Fruit fly (Drosophila melanogaster) whole organism, embryonic: ENCODE results near the gene ATPsynCF6L.

Experiments
- B-H1 ChIP-seq: fragments of 200-800 bp; sonication (Bioruptor generic); IDR thresholded peaks from 3 replicates; pipeline ENCODE4 v1.3.6; 2022; ENCODE audit warnings: missing biosample characterization, missing genetic modification characterization
- C15 ChIP-seq: fragments of 200-800 bp; sonication (Bioruptor generic); IDR thresholded peaks from 3 replicates; pipeline ENCODE4 v1.3.6; 2022; ENCODE audit warnings: missing biosample characterization, missing genetic modification characterization
- CG10267 ChIP-seq: fragments of 200-800 bp; sonication (Bioruptor generic); optimal IDR thresholded peaks from 2 replicates; lab custom pipeline; 2018; ENCODE audit warnings: missing biosample characterization, mild to moderate bottlenecking, missing genetic modification characterization, moderate library complexity
- CG10979 ChIP-seq: fragments of 200-800 bp; sonication (Bioruptor generic); optimal IDR thresholded peaks from 2 replicates; lab custom pipeline; 2018; ENCODE audit warnings: missing biosample characterization, mild to moderate bottlenecking, missing genetic modification characterization, moderate library complexity
- CG11504 ChIP-seq: fragments of 200-800 bp; sonication (Bioruptor generic); optimal IDR thresholded peaks from 3 replicates; lab custom pipeline; 2019; ENCODE audit warnings: missing biosample characterization, mild to moderate bottlenecking, missing genetic modification characterization, moderate library complexity
- CG11560 ChIP-seq: fragments of 200-800 bp; sonication (Bioruptor generic); IDR thresholded peaks from 3 replicates; pipeline ENCODE4 v1.3.6; 2022; ENCODE audit warnings: missing biosample characterization, missing genetic modification characterization
- CG12391 ChIP-seq: fragments of 200-800 bp; sonication (Bioruptor generic); optimal IDR thresholded peaks from 3 replicates; lab custom pipeline; 2018; ENCODE audit warnings: missing biosample characterization, mild to moderate bottlenecking, missing genetic modification characterization, moderate library complexity
- CG13424 ChIP-seq: fragments of 200-800 bp; sonication (Bioruptor generic); optimal IDR thresholded peaks from 2 replicates; lab custom pipeline; 2019; ENCODE audit warnings: missing biosample characterization, mild to moderate bottlenecking, missing genetic modification characterization, moderate library complexity
- CG13894 ChIP-seq: fragments of 200-800 bp; sonication (Bioruptor generic); optimal IDR thresholded peaks from 3 replicates; lab custom pipeline; 2018; ENCODE audit warnings: missing biosample characterization, mild to moderate bottlenecking, missing genetic modification characterization, moderate library complexity
- CG16815 ChIP-seq: fragments of 200-800 bp; sonication (Bioruptor generic); optimal IDR thresholded peaks from 3 replicates; lab custom pipeline; 2017; ENCODE audit warnings: missing biosample characterization, mild to moderate bottlenecking, missing genetic modification characterization
- CG2712 ChIP-seq: fragments of 200-800 bp; optimal IDR thresholded peaks from 3 replicates; lab custom pipeline; 2019; ENCODE audit warnings: missing biosample characterization, mild to moderate bottlenecking, missing genetic modification characterization, moderate library complexity
- CG30403 ChIP-seq: fragments of 200-800 bp; sonication (Bioruptor generic); optimal IDR thresholded peaks from 3 replicates; lab custom pipeline; 2016; ENCODE audit warnings: missing biosample characterization, missing genetic modification characterization
- CG3065 ChIP-seq: fragments of 200-800 bp; sonication (Bioruptor generic); optimal IDR thresholded peaks from 2 replicates; lab custom pipeline; 2016; ENCODE audit warnings: missing biosample characterization, missing genetic modification characterization
- CG31441 ChIP-seq: fragments of 200-800 bp; sonication (Bioruptor generic); IDR thresholded peaks from 2 replicates; pipeline ENCODE4 v1.3.6; 2022; ENCODE audit warnings: missing biosample characterization, missing genetic modification characterization
- CG3995 ChIP-seq: fragments of 200-800 bp; sonication (Bioruptor generic); optimal IDR thresholded peaks from 3 replicates; lab custom pipeline; 2016; ENCODE audit warnings: missing biosample characterization, missing genetic modification characterization
- CG4820 ChIP-seq: fragments of 200-800 bp; sonication (Bioruptor generic); optimal IDR thresholded peaks from 3 replicates; lab custom pipeline; 2016; ENCODE audit warnings: missing biosample characterization, missing genetic modification characterization
- CG5953 ChIP-seq: fragments of 200-800 bp; sonication (Bioruptor generic); IDR thresholded peaks from 2 replicates; pipeline ENCODE4 v1.3.6; 2022; ENCODE audit warnings: missing biosample characterization, missing genetic modification characterization
- CG6813 ChIP-seq: fragments of 200-800 bp; sonication (Bioruptor generic); optimal IDR thresholded peaks from 2 replicates; lab custom pipeline; 2017; ENCODE audit warnings: missing biosample characterization, missing genetic modification characterization, mild to moderate bottlenecking, moderate library complexity, missing genetic modification reagents
- CG7372 ChIP-seq: fragments of 200-800 bp; sonication (Bioruptor generic); IDR thresholded peaks from 2 replicates; pipeline ENCODE4 v1.3.6; 2022; ENCODE audit warnings: missing biosample characterization, missing genetic modification characterization
- CG7556 ChIP-seq: fragments of 200-800 bp; sonication (Bioruptor generic); optimal IDR thresholded peaks from 2 replicates; lab custom pipeline; 2017; ENCODE audit warnings: missing biosample characterization, mild to moderate bottlenecking, missing genetic modification characterization
- CG7786 ChIP-seq: fragments of 200-800 bp; sonication (Bioruptor generic); optimal IDR thresholded peaks from 2 replicates; lab custom pipeline; 2016; ENCODE audit warnings: missing biosample characterization, missing genetic modification characterization
- CG8478 ChIP-seq: fragments of >200 bp; optimal IDR thresholded peaks from 2 replicates; lab custom pipeline; 2018
- CG9727 ChIP-seq: fragments of 200-800 bp; sonication (Bioruptor generic); optimal IDR thresholded peaks from 3 replicates; lab custom pipeline; 2017; ENCODE audit warnings: missing biosample characterization, mild to moderate bottlenecking, missing genetic modification characterization
- D19A ChIP-seq: fragments of 200-800 bp; optimal IDR thresholded peaks from 3 replicates; lab custom pipeline; 2019; ENCODE audit warnings: missing biosample characterization, mild to moderate bottlenecking, missing genetic modification characterization, moderate library complexity
- Dek ChIP-seq: fragments of 200-800 bp; sonication (Bioruptor generic); optimal IDR thresholded peaks from 3 replicates; lab custom pipeline; 2019; ENCODE audit warnings: missing biosample characterization, mild to moderate bottlenecking, missing genetic modification characterization, moderate library complexity
- Doc3 ChIP-seq: fragments of 200-800 bp; sonication (Bioruptor generic); IDR thresholded peaks from 3 replicates; pipeline ENCODE4 v1.3.6; 2022; ENCODE audit warnings: missing biosample characterization, missing genetic modification characterization; ENCODE audit not compliant: partially characterized antibody
- Ets97D ChIP-seq: fragments of 200-800 bp; sonication (Bioruptor generic); optimal IDR thresholded peaks from 3 replicates; lab custom pipeline; 2016; ENCODE audit warnings: missing biosample characterization, missing genetic modification characterization
- Gsc ChIP-seq: fragments of 200-800 bp; sonication (Bioruptor generic); IDR thresholded peaks from 2 replicates; pipeline ENCODE4 v1.3.6; 2022; ENCODE audit warnings: missing biosample characterization, missing genetic modification characterization
- Hr51 ChIP-seq, 2 experiments: fragments of 200-800 bp; sonication (Bioruptor generic); optimal IDR thresholded peaks; 2 replicates in 1 of 2; 3 replicates in 1 of 2; lab custom pipeline; 2016 to 2018; ENCODE audit warnings: missing biosample characterization in 2 of 2, missing genetic modification characterization in 2 of 2, mild to moderate bottlenecking in 1 of 2, moderate library complexity in 1 of 2
- Hr78 ChIP-seq, 2 experiments: fragments of 200-800 bp in 1 of 2; fragments of >200 bp in 1 of 2; sonication (Bioruptor generic) in 1 of 2; optimal IDR thresholded peaks; 2 replicates each; lab custom pipeline; 2017 to 2019; ENCODE audit warnings: missing biosample characterization in 2 of 2, missing genetic modification characterization in 2 of 2, mild to moderate bottlenecking in 1 of 2, moderate library complexity in 1 of 2
- Hsf ChIP-seq: fragments of 200-800 bp; sonication (Bioruptor generic); optimal IDR thresholded peaks from 3 replicates; lab custom pipeline; 2016; ENCODE audit warnings: missing biosample characterization, missing genetic modification characterization
- Mes4 ChIP-seq: fragments of 200-800 bp; sonication (Bioruptor generic); optimal IDR thresholded peaks from 2 replicates; lab custom pipeline; 2016; ENCODE audit warnings: missing biosample characterization, missing genetic modification characterization
- Nf-YB ChIP-seq: fragments of 200-800 bp; sonication (Bioruptor generic); optimal IDR thresholded peaks from 3 replicates; lab custom pipeline; 2019; ENCODE audit warnings: missing biosample characterization, mild to moderate bottlenecking, missing genetic modification characterization, moderate library complexity
- Oli ChIP-seq: fragments of 200-800 bp; sonication (Bioruptor generic); optimal IDR thresholded peaks from 2 replicates; lab custom pipeline; 2018; ENCODE audit warnings: missing biosample characterization, mild to moderate bottlenecking, missing genetic modification characterization, moderate library complexity
- az2 ChIP-seq: fragments of 200-800 bp; sonication (Bioruptor generic); optimal IDR thresholded peaks from 3 replicates; lab custom pipeline; 2016; ENCODE audit warnings: missing biosample characterization, missing genetic modification characterization
- dmrt11E ChIP-seq: fragments of 200-800 bp; sonication (Bioruptor generic); optimal IDR thresholded peaks from 3 replicates; lab custom pipeline; 2018; ENCODE audit warnings: missing biosample characterization, mild to moderate bottlenecking, missing genetic modification characterization, moderate library complexity
- dmrt99B ChIP-seq: fragments of 200-800 bp; sonication (Bioruptor generic); optimal IDR thresholded peaks from 2 replicates; lab custom pipeline; 2018; ENCODE audit warnings: missing biosample characterization, mild to moderate bottlenecking, missing genetic modification characterization, moderate library complexity
- eve ChIP-seq, 2 experiments: fragments of >200 bp; optimal IDR thresholded peaks; 2 replicates each; lab custom pipeline; 2017; ENCODE audit warnings: missing biosample characterization in 2 of 2, missing genetic modification characterization in 2 of 2
- ewg ChIP-seq: fragments of 200-800 bp; sonication (Bioruptor generic); optimal IDR thresholded peaks from 3 replicates; lab custom pipeline; 2017; ENCODE audit warnings: mild to moderate bottlenecking, missing biosample characterization, missing genetic modification reagents, missing genetic modification characterization
- fd96Cb ChIP-seq: fragments of 200-800 bp; sonication (Bioruptor generic); optimal IDR thresholded peaks from 2 replicates; lab custom pipeline; 2018; ENCODE audit warnings: missing biosample characterization, mild to moderate bottlenecking, missing genetic modification characterization, moderate library complexity
- h ChIP-seq: fragments of >200 bp; optimal IDR thresholded peaks from 2 replicates; lab custom pipeline; 2017
- hth ChIP-seq: fragments of >200 bp; optimal IDR thresholded peaks from 2 replicates; lab custom pipeline; 2017; ENCODE audit warnings: inconsistent platforms
- jigr1 ChIP-seq: fragments of 200-800 bp; sonication (Bioruptor generic); IDR thresholded peaks from 3 replicates; pipeline ENCODE4 v1.3.6; 2022; ENCODE audit warnings: missing biosample characterization, missing genetic modification characterization
- lbe ChIP-seq: fragments of 200-800 bp; sonication (Bioruptor generic); optimal IDR thresholded peaks from 2 replicates; lab custom pipeline; 2016; ENCODE audit warnings: missing biosample characterization, mild to moderate bottlenecking, missing genetic modification characterization
- lola ChIP-seq, 3 experiments: fragments of >200 bp in 2 of 3; fragments of 200-800 bp in 1 of 3; sonication (Bioruptor generic) in 1 of 3; optimal IDR thresholded peaks; 2 replicates each; lab custom pipeline; 2017 to 2019; ENCODE audit warnings: missing biosample characterization in 3 of 3, missing genetic modification characterization in 3 of 3, mild to moderate bottlenecking in 1 of 3, moderate library complexity in 1 of 3
- org-1 ChIP-seq: fragments of 200-800 bp; sonication (Bioruptor generic); optimal IDR thresholded peaks from 2 replicates; lab custom pipeline; 2017; ENCODE audit warnings: missing biosample characterization, missing genetic modification characterization
- peb ChIP-seq: fragments of 200-800 bp; sonication (Bioruptor generic); IDR thresholded peaks from 2 replicates; pipeline ENCODE4 v1.3.6; 2022; ENCODE audit warnings: missing biosample characterization, missing genetic modification characterization
- phol ChIP-seq: fragments of 200-800 bp; sonication (Bioruptor generic); optimal IDR thresholded peaks from 3 replicates; lab custom pipeline; 2018; ENCODE audit warnings: missing biosample characterization, mild to moderate bottlenecking, missing genetic modification characterization, moderate library complexity
- sens ChIP-seq: fragments of 200-800 bp; sonication (Bioruptor generic); peaks from one replicate; lab custom pipeline; 2016; ENCODE audit warnings: missing biosample characterization, missing genetic modification characterization
- slou ChIP-seq: fragments of 200-800 bp; sonication (Bioruptor generic); optimal IDR thresholded peaks from 3 replicates; lab custom pipeline; 2016; ENCODE audit warnings: missing biosample characterization, missing genetic modification characterization
- unpg ChIP-seq: fragments of 200-800 bp; sonication (Bioruptor generic); optimal IDR thresholded peaks from 3 replicates; lab custom pipeline; 2018; ENCODE audit warnings: missing biosample characterization, mild to moderate bottlenecking, missing genetic modification characterization, moderate library complexity

Gene ATPsynCF6L

dm6 chr3L:5017521-5017920 is 5.6 kb upstream of the ATPsynCF6L start (continued):
- TF ChIP-seq jigr1 (GFP tag; lab: Robert Waterston, UW) (no peak), CG7556 (peak; percentile 27), CG3065 (no peak), D19A (peak; percentile 20), CG13424 (tag; lab: Kevin White, UChicago) (peak; percentile 22), Ets97D (GFP tag; lab: Kevin White, UChicago) (no peak), CG3995 (no peak), CG8478 (no peak), Hsf (GFP tag; lab: Kevin White, UChicago) (peak; percentile 17), az2 (peak; percentile 23), org-1 (no peak), CG10267 (tag; lab: Kevin White, UChicago) (peak; percentile 34), fd96Cb (tag; lab: Kevin White, UChicago) (peak; percentile 11), eve (GFP tag; optimal IDR thresholded peaks at IDR 0.05; lab: Kevin White, UChicago) (no peak), unpg (peak; percentile 30), slou (GFP tag; lab: Kevin White, UChicago) (no peak), B-H1 (GFP tag; lab: Robert Waterston, UW) (no peak), CG7372 (GFP tag; lab: Robert Waterston, UW) (no peak), CG11504 (tag; lab: Kevin White, UChicago) (peak; percentile 22), CG10979 (tag; lab: Kevin White, UChicago) (peak; percentile 64), dmrt11E (tag; lab: Kevin White, UChicago) (peak; percentile 83), hth (no peak), CG16815 (peak; percentile 46), Gsc (no peak), CG7786 (GFP tag; lab: Kevin White, UChicago) (no peak), sens (GFP tag; lab: Kevin White, UChicago) (peak; percentile 14), CG2712 (peak; percentile 60), CG11560 (tag; lab: Robert Waterston, UW) (no peak), Hr51 (GFP tag; optimal IDR thresholded peaks at IDR 0.05; lab: Kevin White, UChicago) (no peak), lbe (GFP tag; lab: Kevin White, UChicago) (no peak), CG30403 (GFP tag; lab: Kevin White, UChicago) (peak; percentile 5), dmrt99B (tag; lab: Kevin White, UChicago) (peak; percentile 5), CG13894 (tag; lab: Kevin White, UChicago) (no peak), Hr78 (GFP tag; optimal IDR thresholded peaks at IDR 0.05; lab: Kevin White, UChicago) (no peak), ewg (peak; percentile 4), phol (tag; lab: Kevin White, UChicago) (peak; percentile 47), peb (GFP tag; lab: Robert Waterston, UW) (no peak), Doc3 (GFP tag; lab: Robert Waterston, UW) (no peak), CG12391 (peak; percentile 61), Nf-YB (peak; percentile 17), Oli (peak; percentile 43), CG4820 (no peak), Dek (tag; lab: Kevin White, UChicago) (no peak), CG31441 (GFP tag; lab: Robert Waterston, UW) (peak; percentile 26; the same call in 1 of the 2 replicates), CG9727 (peak; percentile 57), lola (GFP tag; optimal IDR thresholded peaks at IDR 0.05; lab: Kevin White, UChicago) (peak in 1 of 3 experiments; percentile 75), C15 (GFP tag; lab: Robert Waterston, UW) (no peak), CG5953 (GFP tag; lab: Robert Waterston, UW) (no peak), h (lab: Kevin White, UChicago) (no peak), Mes4 (GFP tag; lab: Kevin White, UChicago) (no peak), CG6813 (GFP tag; lab: Kevin White, UChicago) (no peak)
